Worm (Caenorhabditis elegans) whole organism, L4 larva: ENCODE measurements around the gene C36A4.4.
"Not testable (repeated sequence)": the region's sequence is repeated elsewhere in the genome, so short reads cannot be mapped to it uniquely, and the experiment has no call there.

Source experiments
- lin-39 ChIP-seq: fragments of 150-350 bp; optimal IDR thresholded peaks from 2 replicates; lab custom pipeline; 2014; ENCODE audit warnings: missing biosample characterization, missing genetic modification reagents, missing genetic modification characterization
- nhr-25 ChIP-seq: sonication (generic microtip); optimal IDR thresholded peaks from 2 replicates; lab custom pipeline; 2017; ENCODE audit warnings: missing genetic modification characterization, mild to moderate bottlenecking, missing compliant biosample characterization, antibody characterized with exemption, moderate library complexity, borderline replicate concordance; ENCODE audit not compliant: insufficient read depth

- not testable (repeated sequence) for TF ChIP-seq lin-39; nhr-25 (tag; lab: Kevin White, UChicago)
Observed at ce11 chrIII:3843514-3843913, at the start of gene C36A4.4.
